Fruit fly (Drosophila melanogaster): Measurements from ENCODE around the gene CG6495.

The CG6495 gene

DNA sequence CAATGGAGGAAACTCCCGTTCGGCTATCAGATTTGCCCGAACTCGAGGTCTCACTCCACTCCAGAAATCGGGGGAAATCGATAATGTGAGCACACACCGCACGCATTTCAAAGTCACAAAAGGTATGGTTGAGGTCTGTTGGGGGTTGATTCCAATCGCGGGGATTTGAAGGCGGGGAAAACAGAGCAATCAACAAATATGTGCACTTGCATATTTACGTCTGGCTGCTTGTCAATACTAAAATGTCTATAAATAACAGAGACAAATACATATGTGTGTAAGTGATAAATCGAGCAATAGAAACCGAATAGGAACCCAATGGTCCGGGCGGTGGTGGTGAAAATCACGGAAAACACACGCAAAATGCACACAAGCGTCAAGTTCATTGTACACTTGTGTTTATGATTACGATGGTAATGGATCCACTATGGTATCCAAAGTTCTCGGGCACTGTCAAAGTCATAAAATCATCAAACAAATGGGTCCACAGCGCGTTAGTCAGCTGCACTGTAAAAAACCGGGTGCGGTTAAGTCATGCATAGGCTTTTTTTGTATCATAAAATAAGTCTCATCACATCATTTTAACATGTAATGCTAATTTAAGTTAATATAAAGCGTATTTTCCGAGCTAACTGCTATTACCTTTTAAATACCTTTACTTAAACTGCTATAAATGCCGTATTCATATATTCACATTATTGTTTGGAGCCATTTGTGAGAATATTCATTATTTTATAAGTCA lies 8.9 kb upstream of the CG6495 start (continued):
- TF ChIP-seq Rx (GFP tag; IDR thresholded peaks at IDR 0.05): peak; percentile 73
- peak; percentile 94 for TF ChIP-seq HLHmδ (GFP tag; optimal IDR thresholded peaks at IDR 0.05)
- peak; percentile 96 for TF ChIP-seq NC2α (GFP tag; optimal IDR thresholded peaks at IDR 0.05)
- no peak for TF ChIP-seq BEAF-32 (GFP tag; optimal IDR thresholded peaks at IDR 0.05)
- TF ChIP-seq Gug (GFP tag; IDR thresholded peaks at IDR 0.05): no peak; the same call in 2 of the 4 replicates
- no peak for TF ChIP-seq Dip3 (GFP tag; optimal IDR thresholded peaks at IDR 0.05)
- no peak for TF ChIP-seq zf30C (GFP tag; optimal IDR thresholded peaks at IDR 0.05)
- no peak for TF ChIP-seq gro (GFP tag; optimal IDR thresholded peaks at IDR 0.05)
- TF ChIP-seq CG18764 (GFP tag; optimal IDR thresholded peaks at IDR 0.05): peak; percentile 92
- TF ChIP-seq pfk (GFP tag; optimal IDR thresholded peaks at IDR 0.05): peak; percentile 65
- TF ChIP-seq CG17802 (tag; optimal IDR thresholded peaks at IDR 0.05): peak; percentile 77
- TF ChIP-seq CG11398 (GFP tag; optimal IDR thresholded peaks at IDR 0.05): peak; percentile 96
- TF ChIP-seq chinmo (GFP tag; IDR thresholded peaks at IDR 0.05; ENCODE audit: partially characterized antibody): 0 out of 4 replicates have a peak, but pooled peaks have one; percentile 56
- TF ChIP-seq CG4360 (GFP tag; IDR thresholded peaks at IDR 0.05): peak; percentile 81
- peak; percentile 67 for TF ChIP-seq schlank (tag; optimal IDR thresholded peaks at IDR 0.05)
- TF ChIP-seq CG3838 (GFP tag; optimal IDR thresholded peaks at IDR 0.05): peak; percentile 85
- no peak for TF ChIP-seq CG2889 (GFP tag; IDR thresholded peaks at IDR 0.05)
- peak; percentile 77 for TF ChIP-seq CG6683 (GFP tag; optimal IDR thresholded peaks at IDR 0.05)
- no peak for TF ChIP-seq fru (optimal IDR thresholded peaks at IDR 0.05)
- no peak for TF ChIP-seq Oaz (GFP tag; IDR thresholded peaks at IDR 0.05)
- peak; percentile 58; the same call in 1 of the 2 replicates for TF ChIP-seq CkIIα-i1 (GFP tag; IDR thresholded peaks at IDR 0.05)
- TF ChIP-seq CG11456 (GFP tag; IDR thresholded peaks at IDR 0.05): peak; percentile 80
- no peak for TF ChIP-seq CG16779 (GFP tag; IDR thresholded peaks at IDR 0.05)
- peak; percentile 90 for TF ChIP-seq CHES-1-like (GFP tag; optimal IDR thresholded peaks at IDR 0.05)
- peak; percentile 84 for TF ChIP-seq CG12744 (GFP tag; optimal IDR thresholded peaks at IDR 0.05)
- TF ChIP-seq CrebB (tag; optimal IDR thresholded peaks at IDR 0.05): peak; percentile 87
- peak; percentile 75 to 89 for TF ChIP-seq Pdp1 (GFP tag; optimal IDR thresholded peaks at IDR 0.05)
- TF ChIP-seq CG11093 (GFP tag; IDR thresholded peaks at IDR 0.05): peak; percentile 84
- TF ChIP-seq CG13424 (tag; optimal IDR thresholded peaks at IDR 0.05): peak; percentile 82
- TF ChIP-seq CG33213 (GFP tag; optimal IDR thresholded peaks at IDR 0.05): peak; percentile 94
- TF ChIP-seq lbe (GFP tag; optimal IDR thresholded peaks at IDR 0.05): no peak
- TF ChIP-seq CG4404 (GFP tag; IDR thresholded peaks at IDR 0.05): 0 out of 2 replicates have a peak, but pooled peaks have one; percentile 33
- peak; percentile 9; the same call in 1 of the 2 replicates for TF ChIP-seq slbo (GFP tag; IDR thresholded peaks at IDR 0.05)
- TF ChIP-seq ssp (GFP tag; IDR thresholded peaks at IDR 0.05): peak; percentile 59; the same call in 1 of the 2 replicates
- peak; percentile 58 for TF ChIP-seq HLH54F (GFP tag; optimal IDR thresholded peaks at IDR 0.05)
- peak; percentile 58; the same call in 1 of the 2 replicates for TF ChIP-seq sens-2 (GFP tag; IDR thresholded peaks at IDR 0.05)
- peak; percentile 25 for TF ChIP-seq CG10565 (GFP tag; optimal IDR thresholded peaks at IDR 0.05)
- peak; percentile 83 for TF ChIP-seq cato (GFP tag; optimal IDR thresholded peaks at IDR 0.05; ENCODE audit: borderline replicate concordance)
- peak in 1 of 2 experiments; percentile 89 for TF ChIP-seq eve (GFP tag; optimal IDR thresholded peaks at IDR 0.05)
- TF ChIP-seq Gsc (GFP tag; IDR thresholded peaks at IDR 0.05): no peak
- no peak for TF ChIP-seq C15 (GFP tag; IDR thresholded peaks at IDR 0.05)
- TF ChIP-seq pita (GFP tag; optimal IDR thresholded peaks at IDR 0.05): no peak
- TF ChIP-seq knrl (GFP tag; IDR thresholded peaks at IDR 0.05; ENCODE audit: partially characterized antibody): no peak
- TF ChIP-seq kni (GFP tag; optimal IDR thresholded peaks at IDR 0.05): peak; percentile 94
- peak; percentile 92 for TF ChIP-seq CG16863 (GFP tag; optimal IDR thresholded peaks at IDR 0.05)
- TF ChIP-seq corto (GFP tag; optimal IDR thresholded peaks at IDR 0.05): no peak
- TF ChIP-seq ems (GFP tag; optimal IDR thresholded peaks at IDR 0.05): peak; percentile 34
- peak; percentile 47 for TF ChIP-seq CG10147 (GFP tag; optimal IDR thresholded peaks at IDR 0.05)
- TF ChIP-seq CG17385 (GFP tag; optimal IDR thresholded peaks at IDR 0.05): peak; percentile 43
